Fruit fly (Drosophila melanogaster): Measurements from ENCODE around the gene Qtzl.

DNA sequence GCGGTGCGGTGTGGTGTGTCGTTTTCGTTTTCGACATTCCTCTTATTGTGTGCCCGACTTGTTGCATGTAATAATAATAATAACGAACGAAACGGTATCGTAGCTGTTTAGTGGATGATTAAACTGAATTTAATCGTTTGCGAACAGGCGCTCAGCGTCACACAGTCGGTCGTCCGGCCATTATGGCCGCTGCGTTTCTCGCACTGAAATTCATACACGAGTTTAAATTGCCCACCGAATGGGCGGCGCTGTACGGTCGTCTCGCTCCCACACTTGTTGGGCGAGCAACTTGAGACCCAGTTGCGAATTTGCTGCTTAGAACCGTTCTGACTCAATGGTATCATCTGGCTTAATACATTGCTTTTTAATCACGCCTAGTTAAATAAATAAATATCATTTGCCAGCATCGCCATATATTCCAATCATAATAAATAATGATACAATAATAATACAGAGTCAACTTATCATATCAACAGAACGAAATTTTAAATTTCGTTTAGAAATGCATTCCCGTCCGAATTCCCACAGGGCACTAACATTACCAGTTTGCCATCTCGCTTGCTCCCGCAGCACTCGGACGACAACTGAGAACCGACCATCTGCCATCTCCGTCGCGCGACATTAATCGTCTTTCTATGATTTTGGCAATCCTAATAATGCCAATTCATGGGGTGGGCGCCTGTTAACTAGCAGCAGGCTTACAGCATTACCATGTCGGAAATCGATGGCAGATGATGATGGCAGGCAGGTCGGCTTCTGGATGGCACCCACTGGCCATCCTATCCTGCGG is 15.5 kb downstream of the Qtzl start:
- TF ChIP-seq Dif (GFP tag; optimal IDR thresholded peaks at IDR 0.05; ENCODE audit: partially characterized antibody) (no peak), Vsx2 (GFP tag; optimal IDR thresholded peaks at IDR 0.05; ENCODE audit: partially characterized antibody) (no peak), psq (GFP tag; optimal IDR thresholded peaks at IDR 0.05) (peak; percentile 76), jim (GFP tag; optimal IDR thresholded peaks at IDR 0.05) (no peak), Hr78 (GFP tag; optimal IDR thresholded peaks at IDR 0.05) (no peak)
